Worm (Caenorhabditis elegans) whole organism, early embryonic: ENCODE results near the gene Y73B6BL.47.
A peak's percentile ranks its signal among the peaks of the same experiment; 100 is the strongest.

Source experiments
- B0310.2 ChIP-seq: sonication (generic microtip); optimal IDR thresholded peaks from 2 replicates; lab custom pipeline; 2016; ENCODE audit warnings: mild to moderate bottlenecking, missing genetic modification characterization, missing compliant biosample characterization
- F13C5.2 ChIP-seq: sonication (generic microtip); optimal IDR thresholded peaks from 2 replicates; lab custom pipeline; 2017; ENCODE audit warnings: mild to moderate bottlenecking, missing genetic modification characterization, inconsistent platforms, missing compliant biosample characterization
- aly-1 ChIP-seq: sonication (generic microtip); optimal IDR thresholded peaks from 2 replicates; lab custom pipeline; 2016; ENCODE audit warnings: missing genetic modification characterization, missing compliant biosample characterization
- ama-1 ChIP-seq: fragments of 150-350 bp; optimal IDR thresholded peaks from 2 replicates; lab custom pipeline; 2014
- ceh-13 ChIP-seq: fragments of 200-800 bp; sonication (Bioruptor generic); optimal IDR thresholded peaks from 2 replicates; lab custom pipeline; 2018; ENCODE audit warnings: mild to moderate bottlenecking, missing genetic modification characterization, missing compliant biosample characterization
- ceh-36 ChIP-seq: sonication (generic microtip); optimal IDR thresholded peaks from 2 replicates; lab custom pipeline; 2016; ENCODE audit warnings: missing genetic modification characterization, inconsistent platforms, missing compliant biosample characterization
- ets-7 ChIP-seq: sonication (generic microtip); optimal IDR thresholded peaks from 2 replicates; lab custom pipeline; 2016; ENCODE audit warnings: missing genotype, missing genetic modification characterization, missing compliant biosample characterization
- flt-1 ChIP-seq: fragments of 200-800 bp; sonication (Bioruptor generic); IDR thresholded peaks from 2 replicates; pipeline ENCODE4 v1.3.6; 2022; ENCODE audit warnings: missing genetic modification characterization, missing compliant biosample characterization
- hmbx-1 ChIP-seq: sonication (generic microtip); optimal IDR thresholded peaks from 2 replicates; lab custom pipeline; 2016; ENCODE audit warnings: mild to moderate bottlenecking, missing genetic modification characterization, missing compliant biosample characterization
- hmg-4 ChIP-seq: fragments of 200-800 bp; sonication (Bioruptor generic); optimal IDR thresholded peaks from 2 replicates; lab custom pipeline; 2018; ENCODE audit warnings: mild to moderate bottlenecking, missing genetic modification characterization, missing compliant biosample characterization
- hnd-1 ChIP-seq: sonication (generic microtip); optimal IDR thresholded peaks from 2 replicates; lab custom pipeline; 2016; ENCODE audit warnings: missing genetic modification characterization, missing compliant biosample characterization
- pes-1 ChIP-seq: fragments of 200-800 bp; sonication (Bioruptor generic); IDR thresholded peaks from 2 replicates; pipeline ENCODE4 v1.3.6; 2022; ENCODE audit warnings: missing genetic modification reagents, missing genetic modification characterization, missing compliant biosample characterization
- scrt-1 ChIP-seq: fragments of 200-800 bp; sonication (Bioruptor generic); IDR thresholded peaks from 2 replicates; pipeline ENCODE4 v1.3.6; 2022; ENCODE audit warnings: missing genetic modification characterization, missing compliant biosample characterization
- sea-1 ChIP-seq: fragments of 200-800 bp; sonication (Bioruptor generic); conservative IDR thresholded peaks from 2 replicates; pipeline ENCODE4 v1.3.6; 2022; ENCODE audit warnings: missing genetic modification characterization, missing compliant biosample characterization
- tbx-11 ChIP-seq: fragments of 200-800 bp; sonication (Bioruptor generic); IDR thresholded peaks from 2 replicates; pipeline ENCODE4 v1.3.6; 2022; ENCODE audit warnings: missing genetic modification characterization, missing compliant biosample characterization
- tbx-37 ChIP-seq: fragments of 200-800 bp; sonication (Bioruptor generic); conservative IDR thresholded peaks from 2 replicates; pipeline ENCODE4 v1.3.6; 2022; ENCODE audit warnings: missing genetic modification reagents, missing genetic modification characterization, missing compliant biosample characterization
- tra-4 ChIP-seq: sonication (generic microtip); optimal IDR thresholded peaks from 2 replicates; lab custom pipeline; 2017; ENCODE audit warnings: missing genetic modification characterization, missing compliant biosample characterization

Y73B6BL.47 gene

ce11 chrIV:6376473-6377115, 14.8 kb downstream of the Y73B6BL.47 start, which contains the start of the genes hrpf-2 and bli-6:
Gene hrpf-2, minus strand, starts transcription at chrIV:6376523.
Gene bli-6, plus strand, starts transcription at chrIV:6377065.
- peak; percentile 55 for TF ChIP-seq F13C5.2 (tag; lab: Kevin White, UChicago)
- TF ChIP-seq hmbx-1 (tag; lab: Kevin White, UChicago) = no peak

ce11 chrIV:6377335-6378069, 15.7 kb downstream of the Y73B6BL.47 start:
- TF ChIP-seq scrt-1 (no peak), aly-1 (tag; lab: Kevin White, UChicago) (no peak), flt-1 (GFP tag; lab: Robert Waterston, UW) (no peak), tra-4 (tag; lab: Kevin White, UChicago) (no peak), hmg-4 (no peak), ama-1 (lab: Kevin White, UChicago) (no peak), B0310.2 (tag; lab: Kevin White, UChicago) (no peak), sea-1 (GFP tag; lab: Robert Waterston, UW) (no peak), pes-1 (GFP tag; lab: Robert Waterston, UW) (no peak), ceh-36 (tag; lab: Kevin White, UChicago) (no peak), ets-7 (tag; lab: Kevin White, UChicago) (no peak), ceh-13 (no peak), F13C5.2 (tag; lab: Kevin White, UChicago) (no peak), hmbx-1 (tag; lab: Kevin White, UChicago) (no peak), hnd-1 (no peak), tbx-37 (GFP tag; lab: Robert Waterston, UW) (no peak), tbx-11 (GFP tag; lab: Robert Waterston, UW) (no peak)

DNA sequence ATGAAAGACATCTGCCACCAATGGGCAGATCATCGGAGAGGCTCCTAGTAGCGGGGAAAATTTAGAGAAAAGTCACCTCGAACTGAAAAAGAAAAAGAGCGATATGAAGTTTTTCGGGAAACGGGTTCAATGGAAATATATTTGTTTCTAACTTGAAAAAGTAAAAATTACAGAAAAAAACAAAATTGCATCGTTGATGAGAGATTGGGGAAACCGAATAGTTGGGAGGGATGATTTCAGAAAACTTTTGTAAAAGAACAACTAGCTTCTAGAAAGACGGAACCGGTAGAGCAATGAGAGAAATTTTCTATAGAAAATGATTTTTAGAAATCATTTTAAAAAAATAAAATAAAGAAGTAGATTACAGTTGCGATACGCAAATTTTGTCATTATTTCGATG, 16.6 kb downstream of the Y73B6BL.47 start:
- TF ChIP-seq hmg-4 (no peak), tbx-11 (GFP tag; lab: Robert Waterston, UW) (no peak), scrt-1 (no peak)

- TF ChIP-seq F13C5.2 (tag; lab: Kevin White, UChicago) (no peak), ceh-36 (tag; lab: Kevin White, UChicago) (no peak), ceh-13 (no peak)
Measured at ce11 chrIV:6383970-6384369, 22.2 kb downstream of the Y73B6BL.47 start, which contains the start of gene shl-1. Gene shl-1, minus strand, starts transcription at chrIV:6384070.

- no peak for TF ChIP-seq ceh-36 (tag; lab: Kevin White, UChicago)
- no peak for TF ChIP-seq scrt-1
- TF ChIP-seq F13C5.2 (tag; lab: Kevin White, UChicago) = no peak
- TF ChIP-seq tbx-37 (GFP tag; lab: Robert Waterston, UW) = no peak
- TF ChIP-seq hmbx-1 (tag; lab: Kevin White, UChicago) = no peak
- TF ChIP-seq aly-1 (tag; lab: Kevin White, UChicago) = no peak
- no peak for TF ChIP-seq tra-4 (tag; lab: Kevin White, UChicago)
- TF ChIP-seq pes-1 (GFP tag; lab: Robert Waterston, UW) = no peak
- no peak for TF ChIP-seq sea-1 (GFP tag; lab: Robert Waterston, UW)
- TF ChIP-seq hmg-4 = no peak
- TF ChIP-seq hnd-1 = no peak
- no peak for TF ChIP-seq flt-1 (GFP tag; lab: Robert Waterston, UW)
- TF ChIP-seq ceh-13 = no peak
- TF ChIP-seq ets-7 (tag; lab: Kevin White, UChicago) = no peak
- no peak for TF ChIP-seq tbx-11 (GFP tag; lab: Robert Waterston, UW)
- TF ChIP-seq B0310.2 (tag; lab: Kevin White, UChicago) = no peak
- TF ChIP-seq ama-1 (lab: Kevin White, UChicago) = no peak
Measured at ce11 chrIV:6385010-6385409, 23.2 kb downstream of the Y73B6BL.47 start.

- no peak for TF ChIP-seq scrt-1
- TF ChIP-seq B0310.2 (tag; lab: Kevin White, UChicago) = no peak
- TF ChIP-seq hmg-4 = no peak
- no peak for TF ChIP-seq tra-4 (tag; lab: Kevin White, UChicago)
- no peak for TF ChIP-seq tbx-11 (GFP tag; lab: Robert Waterston, UW)
- no peak for TF ChIP-seq pes-1 (GFP tag; lab: Robert Waterston, UW)
- no peak for TF ChIP-seq F13C5.2 (tag; lab: Kevin White, UChicago)
- no peak for TF ChIP-seq flt-1 (GFP tag; lab: Robert Waterston, UW)
- no peak for TF ChIP-seq hmbx-1 (tag; lab: Kevin White, UChicago)
- no peak for TF ChIP-seq tbx-37 (GFP tag; lab: Robert Waterston, UW)
- TF ChIP-seq ceh-36 (tag; lab: Kevin White, UChicago) = no peak
- no peak for TF ChIP-seq sea-1 (GFP tag; lab: Robert Waterston, UW)
- no peak for TF ChIP-seq hnd-1
Measured at ce11 chrIV:6388550-6388949, 26.8 kb downstream of the Y73B6BL.47 start.

- TF ChIP-seq flt-1 (GFP tag; lab: Robert Waterston, UW) = no peak
- TF ChIP-seq hnd-1 = no peak
- no peak for TF ChIP-seq tbx-37 (GFP tag; lab: Robert Waterston, UW)
- no peak for TF ChIP-seq B0310.2 (tag; lab: Kevin White, UChicago)
- TF ChIP-seq ama-1 (lab: Kevin White, UChicago) = no peak
- no peak for TF ChIP-seq hmbx-1 (tag; lab: Kevin White, UChicago)
Measured at ce11 chrIV:6391566-6391965, 29.8 kb downstream of the Y73B6BL.47 start.
